Worm (Caenorhabditis elegans) whole organism, L2 larva: ENCODE data around the gene Y62H9A.1.

Experiments used
- C34F6.9 ChIP-seq: fragments of 150-350 bp; optimal IDR thresholded peaks from 2 replicates; lab custom pipeline; 2014; ENCODE audit warnings: missing biosample characterization, missing genetic modification characterization
- F13H6.1 ChIP-seq: sonication (generic microtip); optimal IDR thresholded peaks from 2 replicates; lab custom pipeline; 2016; ENCODE audit warnings: missing genetic modification characterization, missing compliant biosample characterization
- ZK546.5 ChIP-seq: sonication (generic microtip); optimal IDR thresholded peaks from 2 replicates; lab custom pipeline; 2017; ENCODE audit warnings: missing biosample characterization, missing genetic modification characterization
- alr-1 ChIP-seq: fragments of 150-350 bp; optimal IDR thresholded peaks from 2 replicates; lab custom pipeline; 2014; ENCODE audit warnings: missing biosample characterization, missing genetic modification characterization
- blmp-1 ChIP-seq: sonication (generic microtip); optimal IDR thresholded peaks from 2 replicates; lab custom pipeline; 2017; ENCODE audit warnings: missing genetic modification characterization, mild to moderate bottlenecking, missing compliant biosample characterization, antibody characterized with exemption, moderate library complexity; ENCODE audit not compliant: insufficient read depth
- ceh-16 ChIP-seq: fragments of 150-350 bp; optimal IDR thresholded peaks from 2 replicates; lab custom pipeline; 2014; ENCODE audit warnings: missing biosample characterization, missing genetic modification characterization
- ceh-82 ChIP-seq: fragments of 150-350 bp; optimal IDR thresholded peaks from 2 replicates; lab custom pipeline; 2014; ENCODE audit warnings: missing biosample characterization, missing genetic modification characterization
- crh-2 ChIP-seq: sonication (generic microtip); optimal IDR thresholded peaks from 2 replicates; lab custom pipeline; 2017; ENCODE audit warnings: missing biosample characterization, missing genetic modification characterization
- dmd-4 ChIP-seq: sonication (generic microtip); optimal IDR thresholded peaks from 2 replicates; lab custom pipeline; 2017; ENCODE audit warnings: missing biosample characterization, missing genetic modification characterization
- egl-27 ChIP-seq: sonication (generic microtip); optimal IDR thresholded peaks from 3 replicates; lab custom pipeline; 2017; ENCODE audit warnings: missing biosample characterization, missing genetic modification reagents, missing genetic modification characterization
- elt-1 ChIP-seq: fragments of 150-350 bp; optimal IDR thresholded peaks from 2 replicates; lab custom pipeline; 2014; ENCODE audit warnings: missing biosample characterization, missing genetic modification characterization
- elt-3 ChIP-seq: sonication (generic microtip); optimal IDR thresholded peaks from 2 replicates; lab custom pipeline; 2017; ENCODE audit warnings: missing biosample characterization, missing genetic modification characterization
- lin-11 ChIP-seq: fragments of 150-350 bp; sonication (generic microtip); optimal IDR thresholded peaks from 2 replicates; lab custom pipeline; 2014; ENCODE audit warnings: missing biosample characterization, missing genetic modification characterization, inconsistent platforms, mixed read lengths
- lin-13 ChIP-seq: fragments of 150-350 bp; optimal IDR thresholded peaks from 2 replicates; lab custom pipeline; 2014; ENCODE audit warnings: missing biosample characterization, missing genetic modification reagents, missing genetic modification characterization
- lin-39 ChIP-seq: fragments of 150-350 bp; optimal IDR thresholded peaks from 2 replicates; lab custom pipeline; 2014; ENCODE audit warnings: missing biosample characterization, missing genetic modification reagents, missing genetic modification characterization
- lsy-2 ChIP-seq, 2 experiments: fragments of 150-350 bp in 1 of 2; sonication (generic microtip) in 1 of 2; optimal IDR thresholded peaks; 2 replicates each; lab custom pipeline; 2014 to 2017; ENCODE audit warnings: missing biosample characterization in 2 of 2, missing genetic modification characterization in 2 of 2
- mab-5 ChIP-seq: fragments of 150-350 bp; optimal IDR thresholded peaks from 2 replicates; lab custom pipeline; 2014; ENCODE audit warnings: missing biosample characterization, missing genetic modification characterization
- mbf-1 ChIP-seq: sonication (generic microtip); optimal IDR thresholded peaks from 2 replicates; lab custom pipeline; 2017; ENCODE audit warnings: missing biosample characterization, missing genetic modification characterization
- mdl-1 ChIP-seq, 2 experiments: fragments of 150-350 bp in 1 of 2; sonication (generic microtip) in 1 of 2; optimal IDR thresholded peaks; 2 replicates each; lab custom pipeline; 2017; ENCODE audit warnings: missing biosample characterization in 2 of 2, missing genetic modification characterization in 2 of 2
- nhr-11 ChIP-seq: fragments of 150-350 bp; optimal IDR thresholded peaks from 2 replicates; lab custom pipeline; 2014; ENCODE audit warnings: missing biosample characterization, missing genetic modification characterization
- nhr-129 ChIP-seq: fragments of 150-350 bp; optimal IDR thresholded peaks from 2 replicates; lab custom pipeline; 2014; ENCODE audit warnings: missing biosample characterization, missing genetic modification characterization
- nhr-21 ChIP-seq: fragments of 150-350 bp; optimal IDR thresholded peaks from 2 replicates; lab custom pipeline; 2014; ENCODE audit warnings: missing biosample characterization, missing genetic modification characterization
- nhr-23 ChIP-seq: fragments of 150-350 bp; optimal IDR thresholded peaks from 2 replicates; lab custom pipeline; 2014; ENCODE audit warnings: missing biosample characterization, missing genetic modification reagents, missing genetic modification characterization
- nhr-237 ChIP-seq: fragments of 150-350 bp; optimal IDR thresholded peaks from 2 replicates; lab custom pipeline; 2014; ENCODE audit warnings: missing biosample characterization, missing genetic modification characterization
- nhr-25 ChIP-seq: fragments of 150-350 bp; sonication (generic microtip); optimal IDR thresholded peaks from 3 replicates; lab custom pipeline; 2014; ENCODE audit warnings: missing biosample characterization, missing genetic modification characterization
- nhr-6 ChIP-seq: fragments of 150-350 bp; optimal IDR thresholded peaks from 2 replicates; lab custom pipeline; 2014; ENCODE audit warnings: missing biosample characterization, missing genetic modification characterization
- nhr-77 ChIP-seq: fragments of 150-350 bp; optimal IDR thresholded peaks from 2 replicates; lab custom pipeline; 2014; ENCODE audit warnings: missing biosample characterization, missing genetic modification characterization
- peb-1 ChIP-seq: fragments of 150-350 bp; optimal IDR thresholded peaks from 2 replicates; lab custom pipeline; 2014; ENCODE audit warnings: missing biosample characterization, missing genetic modification characterization
- sem-4 ChIP-seq: fragments of 150-350 bp; optimal IDR thresholded peaks from 2 replicates; lab custom pipeline; 2014; ENCODE audit warnings: missing biosample characterization, missing genetic modification reagents, missing genetic modification characterization
- skn-1 ChIP-seq: sonication (generic microtip); optimal IDR thresholded peaks from 2 replicates; lab custom pipeline; 2017; ENCODE audit warnings: missing biosample characterization, missing genetic modification characterization
- sma-3 ChIP-seq: sonication (generic microtip); optimal IDR thresholded peaks from 2 replicates; lab custom pipeline; 2016; ENCODE audit warnings: missing genetic modification reagents, missing genetic modification characterization, missing compliant biosample characterization
- snpc-4 ChIP-seq: fragments of 150-350 bp; optimal IDR thresholded peaks from 2 replicates; lab custom pipeline; 2014; ENCODE audit warnings: missing biosample characterization, missing genetic modification characterization
- unc-39 ChIP-seq: fragments of 150-350 bp; optimal IDR thresholded peaks from 2 replicates; lab custom pipeline; 2014; ENCODE audit warnings: missing biosample characterization, missing genetic modification characterization
- unc-55 ChIP-seq: fragments of 150-350 bp; sonication (generic microtip); optimal IDR thresholded peaks from 3 replicates; lab custom pipeline; 2014; ENCODE audit warnings: missing biosample characterization, missing genetic modification reagents, missing genetic modification characterization
- unc-62 ChIP-seq: fragments of 150-350 bp; optimal IDR thresholded peaks from 2 replicates; lab custom pipeline; 2014; ENCODE audit warnings: missing biosample characterization, missing genetic modification reagents, missing genetic modification characterization
- zag-1 ChIP-seq: fragments of 150-350 bp; optimal IDR thresholded peaks from 2 replicates; lab custom pipeline; 2014; ENCODE audit warnings: missing biosample characterization, missing genetic modification characterization
- ztf-1 ChIP-seq: fragments of 200-800 bp; sonication (Bioruptor generic); conservative IDR thresholded peaks from 2 replicates; pipeline ENCODE4 v1.3.6; 2022; ENCODE audit warnings: missing genetic modification characterization, missing compliant biosample characterization
- ztf-11 ChIP-seq: sonication (generic microtip); optimal IDR thresholded peaks from 2 replicates; lab custom pipeline; 2017; ENCODE audit warnings: missing biosample characterization, missing genetic modification characterization

Y62H9A.1 gene

DNA sequence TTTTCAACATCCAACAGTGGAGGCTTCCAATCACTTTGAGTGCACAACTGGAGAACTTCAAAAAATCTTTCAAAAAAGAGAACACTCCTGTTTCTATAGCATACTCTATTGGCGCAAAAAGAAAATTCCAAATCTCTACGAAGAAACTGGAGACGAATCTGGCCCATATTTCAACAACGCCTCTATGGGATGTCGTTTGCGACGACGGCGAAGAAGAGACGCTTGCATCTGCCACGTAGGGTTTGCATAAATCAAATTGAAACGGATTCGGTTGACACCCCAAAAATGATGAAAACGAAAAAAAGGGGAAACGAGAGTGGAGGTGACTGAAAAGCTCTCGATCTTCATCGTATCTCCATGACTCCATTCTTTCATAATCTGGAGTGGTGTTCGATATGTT lies 19.1 kb upstream of the Y62H9A.1 start:
- no peak for TF ChIP-seq sma-3

DNA sequence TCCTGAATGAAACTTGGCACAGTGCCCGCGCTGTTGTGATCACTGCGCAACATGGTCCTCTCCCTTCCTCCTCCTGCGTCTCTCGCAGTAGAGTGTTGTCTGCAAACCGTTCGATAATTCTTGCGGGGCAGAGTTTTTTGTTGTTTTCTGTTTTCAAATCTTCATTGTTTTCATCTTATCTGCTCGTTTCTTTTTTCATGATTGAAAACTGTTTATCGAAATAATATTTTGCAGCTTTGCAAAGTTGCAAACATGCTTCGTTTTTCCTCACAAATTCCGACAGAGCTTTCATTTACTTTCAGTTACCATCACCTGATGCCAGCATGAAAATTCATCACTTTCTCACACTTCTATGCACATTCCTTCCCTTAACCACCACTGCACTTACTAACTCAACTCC lies 18.2 kb upstream of the Y62H9A.1 start, which contains the start of gene mes-1:
mes-1 (plus strand) TSS at position 301 of the 400 bp plus-strand sequence.
- TF ChIP-seq elt-3 (no peak), lin-39 (no peak), ztf-11 (no peak), nhr-21 (no peak), dmd-4 (no peak)
- TF ChIP-seq, all 48 proteins: peak for 0

- TF ChIP-seq elt-1 (tag; lab: Kevin White, UChicago) = no peak
- no peak for TF ChIP-seq lsy-2 (tag; optimal IDR thresholded peaks at IDR 0.05; lab: Kevin White, UChicago)
- TF ChIP-seq lin-13 (GFP tag; lab: Kevin White, UChicago) = no peak
- TF ChIP-seq nhr-77 = no peak
- TF ChIP-seq unc-55 (GFP tag; lab: Kevin White, UChicago) = no peak
- TF ChIP-seq nhr-23 (tag; lab: Kevin White, UChicago) = no peak
- no peak for TF ChIP-seq ceh-16 (tag; lab: Kevin White, UChicago)
- no peak for TF ChIP-seq mdl-1 (tag; optimal IDR thresholded peaks at IDR 0.05; lab: Kevin White, UChicago)
These were observed 12.0 kb upstream of the Y62H9A.1 start, which contains the start of gene F54F7.10 for ce11 chrX:11863307-11863706. F54F7.10 (plus strand) TSS chrX:11863607.

DNA sequence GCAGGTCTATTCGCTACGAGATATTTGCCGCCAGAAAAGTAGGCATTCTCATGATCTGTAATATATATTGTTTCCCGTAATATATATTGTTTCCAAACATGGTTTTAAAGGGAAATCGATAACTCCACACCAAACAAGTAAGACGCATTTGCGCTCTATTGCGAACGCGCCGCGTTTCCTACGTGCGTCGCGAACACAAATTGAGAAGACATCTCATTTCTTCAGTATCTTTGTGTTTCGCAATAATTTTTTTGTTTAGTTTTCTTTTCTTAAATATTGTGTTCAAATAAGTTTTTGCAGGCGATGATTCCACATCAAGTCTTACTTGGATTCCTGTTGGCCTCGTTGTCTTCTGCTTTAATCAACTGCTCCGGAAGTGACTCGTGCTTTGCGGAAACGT lies 10.3 kb upstream of the Y62H9A.1 start, which contains the start of gene F54F7.6:
F54F7.6 (plus strand) TSS at position 301 of the 400 bp plus-strand sequence.
- TF ChIP-seq lsy-2 (tag; optimal IDR thresholded peaks at IDR 0.05; lab: Kevin White, UChicago) (no peak), C34F6.9 (no peak), unc-62 (GFP tag; lab: Kevin White, UChicago) (no peak), nhr-6 (no peak), sem-4 (tag; lab: Kevin White, UChicago) (no peak), unc-39 (tag; lab: Kevin White, UChicago) (no peak), nhr-25 (tag; lab: Kevin White, UChicago) (no peak), nhr-21 (no peak), nhr-77 (no peak), ZK546.5 (tag; lab: Kevin White, UChicago) (no peak), nhr-11 (tag; lab: Kevin White, UChicago) (no peak), skn-1 (no peak), nhr-237 (no peak), mbf-1 (tag; lab: Kevin White, UChicago) (no peak), ceh-16 (tag; lab: Kevin White, UChicago) (no peak), ztf-11 (no peak), peb-1 (no peak)

DNA sequence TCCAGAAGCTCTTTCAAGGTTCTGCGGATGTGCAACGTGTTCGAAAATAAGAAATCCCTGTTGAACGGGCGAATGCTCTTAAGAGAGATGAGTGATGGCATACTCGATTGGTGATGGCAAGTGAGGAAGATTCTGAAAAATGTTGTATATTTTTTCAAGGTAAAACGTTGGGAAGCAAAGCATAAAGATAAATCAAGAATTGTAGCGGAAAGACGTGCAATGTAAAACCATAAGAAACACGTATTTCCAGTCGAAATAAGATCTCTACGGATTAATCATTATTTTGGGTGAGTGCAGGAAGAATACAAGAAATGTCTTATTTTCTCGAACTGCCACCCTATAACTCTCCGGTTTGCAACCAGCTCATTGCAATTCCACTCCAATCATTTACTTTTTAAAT lies 6.1 kb upstream of the Y62H9A.1 start, which contains the start of gene dot-1.2:
dot-1.2 (minus strand) TSS at position 101 of the 400 bp plus-strand sequence.
- TF ChIP-seq C34F6.9 (no peak), alr-1 (no peak), unc-55 (GFP tag; lab: Kevin White, UChicago) (no peak), nhr-77 (no peak), mdl-1 (tag; optimal IDR thresholded peaks at IDR 0.05; lab: Kevin White, UChicago) (no peak), nhr-237 (no peak), crh-2 (tag; lab: Kevin White, UChicago) (no peak), lin-11 (tag; lab: Kevin White, UChicago) (no peak), skn-1 (no peak), mbf-1 (tag; lab: Kevin White, UChicago) (no peak), snpc-4 (tag; lab: Kevin White, UChicago) (no peak), nhr-25 (tag; lab: Kevin White, UChicago) (no peak)

ce11 chrX:11870393-11870792 lies 4.9 kb upstream of the Y62H9A.1 start:
- TF ChIP-seq peb-1 (no peak), nhr-23 (tag; lab: Kevin White, UChicago) (no peak), nhr-77 (no peak), nhr-25 (tag; lab: Kevin White, UChicago) (no peak), unc-62 (GFP tag; lab: Kevin White, UChicago) (no peak), mdl-1 (tag; optimal IDR thresholded peaks at IDR 0.05; lab: Kevin White, UChicago) (no peak), mab-5 (no peak), nhr-129 (tag; lab: Kevin White, UChicago) (no peak), ztf-1 (GFP tag; lab: Robert Waterston, UW) (no peak), ceh-82 (tag; lab: Kevin White, UChicago) (no peak), lin-13 (GFP tag; lab: Kevin White, UChicago) (no peak), F13H6.1 (tag; lab: Kevin White, UChicago) (no peak), egl-27 (tag; lab: Kevin White, UChicago) (no peak), blmp-1 (no peak), nhr-237 (no peak), zag-1 (tag; lab: Kevin White, UChicago) (no peak), ceh-16 (tag; lab: Kevin White, UChicago) (no peak), nhr-21 (no peak), unc-39 (tag; lab: Kevin White, UChicago) (no peak), ztf-11 (no peak)
